Worm (Caenorhabditis elegans) whole organism, L4 larva: ENCODE data around the gene F11D11.12.

Experiments used
- F10B5.3 ChIP-seq: sonication (generic microtip); optimal IDR thresholded peaks from 2 replicates; lab custom pipeline; 2016; ENCODE audit warnings: mild to moderate bottlenecking, missing genetic modification characterization, missing compliant biosample characterization
- F26F4.8 ChIP-seq: fragments of 200-800 bp; sonication (Bioruptor generic); conservative IDR thresholded peaks from 2 replicates; pipeline ENCODE4 v1.3.6; 2022; ENCODE audit warnings: missing genetic modification characterization, missing compliant biosample characterization
- F44E2.7 ChIP-seq: fragments of 200-800 bp; sonication (Bioruptor generic); IDR thresholded peaks from 2 replicates; pipeline ENCODE4 v2.1.2; 2022; ENCODE audit warnings: missing genetic modification characterization, missing compliant biosample characterization
- F49E8.2 ChIP-seq: sonication (generic microtip); optimal IDR thresholded peaks from 2 replicates; lab custom pipeline; 2016; ENCODE audit warnings: missing compliant biosample characterization, mild to moderate bottlenecking, missing genetic modification characterization, borderline replicate concordance
- Y105C5A.15 ChIP-seq: fragments of 200-800 bp; sonication (Bioruptor generic); IDR thresholded peaks from 2 replicates; pipeline ENCODE4 v1.3.6; 2022; ENCODE audit warnings: missing genetic modification characterization, missing compliant biosample characterization
- Y75B8A.6 ChIP-seq: fragments of 200-800 bp; sonication (Bioruptor generic); IDR thresholded peaks from 2 replicates; pipeline ENCODE4 v1.3.6; 2022; ENCODE audit warnings: missing genetic modification reagents, missing genetic modification characterization, missing compliant biosample characterization
- ZK337.2 ChIP-seq: fragments of 200-800 bp; sonication (Bioruptor generic); IDR thresholded peaks from 2 replicates; pipeline ENCODE4 v1.3.6; 2022; ENCODE audit warnings: missing genetic modification reagents, missing genetic modification characterization, missing compliant biosample characterization
- aly-2 ChIP-seq: sonication (generic microtip); optimal IDR thresholded peaks from 2 replicates; lab custom pipeline; 2018; ENCODE audit warnings: missing biosample characterization, missing genetic modification characterization
- ama-1 ChIP-seq: fragments of 150-350 bp; optimal IDR thresholded peaks from 2 replicates; lab custom pipeline; 2014; ENCODE audit warnings: inconsistent platforms, mixed read lengths
- ceh-20 ChIP-seq: fragments of 200-800 bp; sonication (Bioruptor generic); IDR thresholded peaks from 2 replicates; pipeline ENCODE4 v1.3.6; 2022; ENCODE audit warnings: missing genetic modification reagents, missing genetic modification characterization, missing compliant biosample characterization
- ceh-32 ChIP-seq: sonication (generic microtip); optimal IDR thresholded peaks from 2 replicates; lab custom pipeline; 2016; ENCODE audit warnings: mild to moderate bottlenecking, missing genetic modification characterization, missing compliant biosample characterization; ENCODE audit not compliant: poor library complexity
- ceh-44 ChIP-seq: fragments of 200-800 bp; sonication (Bioruptor generic); IDR thresholded peaks from 2 replicates; pipeline ENCODE4 v1.3.6; 2022; ENCODE audit warnings: missing genetic modification reagents, missing genetic modification characterization, missing compliant biosample characterization
- ceh-62 ChIP-seq: sonication (generic microtip); optimal IDR thresholded peaks from 2 replicates; lab custom pipeline; 2017; ENCODE audit warnings: missing biosample characterization, missing genetic modification characterization
- ces-1 ChIP-seq: fragments of 150-350 bp; sonication (generic microtip); optimal IDR thresholded peaks from 4 replicates; lab custom pipeline; 2014; ENCODE audit warnings: missing biosample characterization, missing genetic modification reagents, missing genetic modification characterization
- cey-2 ChIP-seq: sonication (generic microtip); optimal IDR thresholded peaks from 3 replicates; lab custom pipeline; 2017; ENCODE audit warnings: missing genetic modification characterization, mild to moderate bottlenecking, missing compliant biosample characterization, antibody characterized with exemption, borderline replicate concordance; ENCODE audit not compliant: insufficient read depth
- daf-12 ChIP-seq: fragments of 150-350 bp; optimal IDR thresholded peaks from 2 replicates; lab custom pipeline; 2014; ENCODE audit warnings: missing biosample characterization, missing genetic modification reagents, missing genetic modification characterization
- daf-16 ChIP-seq, 3 experiments: sonication (generic microtip); optimal IDR thresholded peaks; 2 replicates each; lab custom pipeline; 2016 to 2017; ENCODE audit warnings: missing genetic modification characterization in 3 of 3, missing genetic modification reagents in 3 of 3, mild to moderate bottlenecking in 2 of 3, missing compliant biosample characterization in 2 of 3, missing biosample characterization in 1 of 3, moderate library complexity in 1 of 3
- daf-8 ChIP-seq: fragments of 200-800 bp; sonication (Bioruptor generic); IDR thresholded peaks from 2 replicates; pipeline ENCODE4 v1.3.6; 2022; ENCODE audit warnings: missing genetic modification characterization, missing compliant biosample characterization
- dpl-1 ChIP-seq: fragments of 150-350 bp; optimal IDR thresholded peaks from 2 replicates; lab custom pipeline; 2014; ENCODE audit warnings: missing biosample characterization, missing genetic modification reagents, missing genetic modification characterization
- dve-1 ChIP-seq: sonication (generic microtip); optimal IDR thresholded peaks from 2 replicates; lab custom pipeline; 2017; ENCODE audit warnings: antibody characterized with exemption, mild to moderate bottlenecking, missing genetic modification characterization, missing compliant biosample characterization; ENCODE audit not compliant: insufficient read depth
- egl-27 ChIP-seq: sonication (generic microtip); optimal IDR thresholded peaks from 3 replicates; lab custom pipeline; 2017; ENCODE audit warnings: missing biosample characterization, missing genetic modification reagents, missing genetic modification characterization
- hif-1 ChIP-seq, 2 experiments: sonication (generic microtip); optimal IDR thresholded peaks; 2 replicates each; lab custom pipeline; 2016 to 2017; ENCODE audit warnings: missing compliant biosample characterization in 2 of 2, missing genetic modification characterization in 2 of 2, missing genetic modification reagents in 2 of 2, missing genotype in 2 of 2, mild to moderate bottlenecking in 1 of 2
- hlh-11 ChIP-seq: fragments of 200-800 bp; sonication (Bioruptor generic); optimal IDR thresholded peaks from 2 replicates; lab custom pipeline; 2018; ENCODE audit warnings: mild to moderate bottlenecking, missing genetic modification characterization, missing compliant biosample characterization
- hlh-30 ChIP-seq: sonication (generic microtip); optimal IDR thresholded peaks from 2 replicates; lab custom pipeline; 2017; ENCODE audit warnings: antibody characterized with exemption, mild to moderate bottlenecking, missing genetic modification characterization, missing compliant biosample characterization; ENCODE audit not compliant: insufficient read depth
- lin-13 ChIP-seq: fragments of 150-350 bp; optimal IDR thresholded peaks from 2 replicates; lab custom pipeline; 2014; ENCODE audit warnings: missing biosample characterization, missing genetic modification reagents, missing genetic modification characterization
- lin-15B ChIP-seq: fragments of 150-350 bp; sonication (generic microtip); optimal IDR thresholded peaks from 3 replicates; lab custom pipeline; 2014; ENCODE audit warnings: missing biosample characterization, missing genetic modification characterization
- lin-29 ChIP-seq: fragments of 200-800 bp; sonication (Bioruptor generic); IDR thresholded peaks from 2 replicates; pipeline ENCODE4 v1.3.6; 2022; ENCODE audit warnings: missing genetic modification reagents, missing genetic modification characterization, missing compliant biosample characterization
- lin-38 ChIP-seq: fragments of 200-800 bp; sonication (Bioruptor generic); IDR thresholded peaks from 2 replicates; pipeline ENCODE4 v1.3.6; 2022; ENCODE audit warnings: missing genetic modification reagents, missing genetic modification characterization, missing compliant biosample characterization
- lsy-2 ChIP-seq, 2 experiments: fragments of 150-350 bp in 1 of 2; sonication (generic microtip) in 1 of 2; optimal IDR thresholded peaks; 2 replicates each; lab custom pipeline; 2014 to 2017; ENCODE audit warnings: missing biosample characterization in 2 of 2, missing genetic modification characterization in 2 of 2
- madf-5 ChIP-seq, 2 experiments: fragments of 200-800 bp; sonication (Bioruptor generic); IDR thresholded peaks; 2 replicates each; pipeline ENCODE4 v1.3.6; 2022; ENCODE audit warnings: missing compliant biosample characterization in 2 of 2, missing genetic modification characterization in 2 of 2
- mdt-29 ChIP-seq: fragments of 200-800 bp; sonication (Bioruptor generic); IDR thresholded peaks from 2 replicates; pipeline ENCODE4 v1.3.6; 2022; ENCODE audit warnings: missing genetic modification reagents, missing genetic modification characterization, missing compliant biosample characterization
- mep-1 ChIP-seq: fragments of 150-350 bp; sonication (generic microtip); optimal IDR thresholded peaks from 3 replicates; lab custom pipeline; 2014; ENCODE audit warnings: missing biosample characterization, missing genetic modification characterization
- mes-2 ChIP-seq: sonication (generic microtip); optimal IDR thresholded peaks from 2 replicates; lab custom pipeline; 2016; ENCODE audit warnings: missing genotype, mild to moderate bottlenecking, missing genetic modification characterization, missing compliant biosample characterization; ENCODE audit not compliant: poor library complexity, severe bottlenecking
- nhr-10 ChIP-seq: fragments of 150-350 bp; optimal IDR thresholded peaks from 2 replicates; lab custom pipeline; 2014; ENCODE audit warnings: missing biosample characterization, missing genetic modification characterization
- nhr-237 ChIP-seq: sonication (generic microtip); optimal IDR thresholded peaks from 2 replicates; lab custom pipeline; 2017; ENCODE audit warnings: missing biosample characterization, missing genetic modification characterization
- nhr-28 ChIP-seq: fragments of 150-350 bp; optimal IDR thresholded peaks from 2 replicates; lab custom pipeline; 2014; ENCODE audit warnings: missing biosample characterization, missing genetic modification characterization
- nhr-48 ChIP-seq: sonication (generic microtip); optimal IDR thresholded peaks from 2 replicates; lab custom pipeline; 2016; ENCODE audit warnings: mild to moderate bottlenecking, missing genetic modification characterization, missing compliant biosample characterization
- pha-4 ChIP-seq, 2 experiments: fragments of 150-350 bp in 1 of 2; fragments of 200-800 bp in 1 of 2; sonication (Bioruptor generic) in 1 of 2; IDR thresholded peaks in 1 of 2; optimal IDR thresholded peaks in 1 of 2; 2 replicates each; pipeline versions ENCODE4 v1.3.6 to Lab custom; 2014 to 2022; ENCODE audit warnings: missing genetic modification characterization in 2 of 2, missing genetic modification reagents in 2 of 2, missing biosample characterization in 1 of 2, missing compliant biosample characterization in 1 of 2
- php-3 ChIP-seq: fragments of 200-800 bp; sonication (Bioruptor generic); IDR thresholded peaks from 2 replicates; pipeline ENCODE4 v1.3.6; 2022; ENCODE audit warnings: missing genetic modification reagents, missing genetic modification characterization, missing compliant biosample characterization
- pqm-1 ChIP-seq: sonication (generic microtip); optimal IDR thresholded peaks from 2 replicates; lab custom pipeline; 2017; ENCODE audit warnings: missing biosample characterization, missing genetic modification characterization
- saeg-2 ChIP-seq: fragments of 200-800 bp; sonication (Bioruptor generic); IDR thresholded peaks from 2 replicates; pipeline ENCODE4 v1.3.6; 2022; ENCODE audit warnings: missing genetic modification reagents, missing genetic modification characterization, missing compliant biosample characterization
- set-16 ChIP-seq: fragments of 200-800 bp; sonication (Bioruptor generic); IDR thresholded peaks from 2 replicates; pipeline ENCODE4 v1.3.6; 2022; ENCODE audit warnings: missing genetic modification reagents, missing genetic modification characterization, missing compliant biosample characterization
- snpc-4 ChIP-seq: fragments of 150-350 bp; optimal IDR thresholded peaks from 2 replicates; lab custom pipeline; 2014; ENCODE audit warnings: missing biosample characterization, missing genetic modification characterization
- tra-1 ChIP-seq: fragments of 200-800 bp; sonication (Bioruptor generic); IDR thresholded peaks from 2 replicates; pipeline ENCODE4 v1.3.6; 2022; ENCODE audit warnings: missing genetic modification reagents, missing genetic modification characterization, missing compliant biosample characterization
- unc-130 ChIP-seq: sonication (generic microtip); optimal IDR thresholded peaks from 2 replicates; lab custom pipeline; 2016; ENCODE audit warnings: missing genetic modification reagents, missing genetic modification characterization, missing compliant biosample characterization
- unc-39 ChIP-seq: sonication (generic microtip); optimal IDR thresholded peaks from 2 replicates; lab custom pipeline; 2017; ENCODE audit warnings: missing biosample characterization, missing genetic modification characterization
- unc-62 ChIP-seq, 3 experiments: fragments of 150-350 bp in 1 of 3; sonication (generic microtip); optimal IDR thresholded peaks in 2 of 3; peaks in 1 of 3; 1 replicate in 1 of 3; 2 replicates in 2 of 3; lab custom pipeline; 2014 to 2017; ENCODE audit warnings: missing biosample characterization in 3 of 3, missing genetic modification characterization in 3 of 3, missing genetic modification reagents in 3 of 3, missing genotype in 1 of 3
- zfp-2 ChIP-seq: sonication (generic microtip); optimal IDR thresholded peaks from 2 replicates; lab custom pipeline; 2016; ENCODE audit warnings: mild to moderate bottlenecking, missing genetic modification characterization, missing compliant biosample characterization
- ztf-7 ChIP-seq: fragments of 150-350 bp; optimal IDR thresholded peaks from 2 replicates; lab custom pipeline; 2014; ENCODE audit warnings: missing biosample characterization, missing genetic modification characterization

Gene F11D11.12

ce11 chrV:18723604-18724003, 26.9 kb downstream of the F11D11.12 start:
- TF ChIP-seq daf-16 (GFP tag; optimal IDR thresholded peaks at IDR 0.05; lab: Kevin White, UChicago) (no peak), daf-16 (tag; optimal IDR thresholded peaks at IDR 0.05; lab: Kevin White, UChicago) (peak; percentile 89), ama-1 (lab: Kevin White, UChicago) (no peak), daf-8 (GFP tag; lab: Robert Waterston, UW) (no peak), dve-1 (tag; lab: Kevin White, UChicago) (peak; percentile 96), lin-29 (no peak; the same call in none of the 2 replicates), F10B5.3 (tag; lab: Kevin White, UChicago) (no peak), unc-62 (GFP tag; optimal IDR thresholded peaks at IDR 0.05 in 1 of 2; lab: Kevin White, UChicago) (no peak), unc-62 (tag; optimal IDR thresholded peaks at IDR 0.05; lab: Kevin White, UChicago) (no peak), zfp-2 (tag; lab: Kevin White, UChicago) (no peak), mdt-29 (GFP tag; lab: Robert Waterston, UW) (no peak), saeg-2 (no peak), madf-5 (GFP tag; IDR thresholded peaks at IDR 0.05; lab: Robert Waterston, UW) (no peak), php-3 (no peak), Y75B8A.6 (GFP tag; lab: Robert Waterston, UW) (no peak), ces-1 (GFP tag; lab: Kevin White, UChicago) (no peak), lin-13 (GFP tag; lab: Kevin White, UChicago) (peak; percentile 64), nhr-237 (no peak), ZK337.2 (GFP tag; lab: Robert Waterston, UW) (no peak), lsy-2 (tag; optimal IDR thresholded peaks at IDR 0.05; lab: Kevin White, UChicago) (peak; percentile 57 to 87), hlh-11 (tag; lab: Kevin White, UChicago) (no peak), F44E2.7 (GFP tag; lab: Robert Waterston, UW) (no peak), ceh-44 (GFP tag; lab: Robert Waterston, UW) (no peak), pqm-1 (tag; lab: Kevin White, UChicago) (no peak), lin-15B (no peak), daf-12 (no peak), ceh-20 (GFP tag; lab: Robert Waterston, UW) (no peak), unc-39 (tag; lab: Kevin White, UChicago) (no peak), pha-4 (GFP tag; IDR thresholded peaks at IDR 0.05; lab: Robert Waterston, UW) (no peak), pha-4 (tag; optimal IDR thresholded peaks at IDR 0.05; lab: Kevin White, UChicago) (peak; percentile 79), nhr-48 (tag; lab: Kevin White, UChicago) (no peak), set-16 (GFP tag; lab: Robert Waterston, UW) (no peak), aly-2 (tag; lab: Kevin White, UChicago) (no peak), snpc-4 (tag; lab: Kevin White, UChicago) (peak; percentile 47), hif-1 (tag; optimal IDR thresholded peaks at IDR 0.05; lab: Kevin White, UChicago) (peak in 1 of 2 experiments; percentile 19), mep-1 (tag; lab: Kevin White, UChicago) (peak; percentile 82), Y105C5A.15 (GFP tag; lab: Robert Waterston, UW) (no peak), cey-2 (tag; lab: Kevin White, UChicago) (no peak), hlh-30 (tag; lab: Kevin White, UChicago) (peak; percentile 80), dpl-1 (peak; percentile 65), nhr-28 (tag; lab: Kevin White, UChicago) (peak; percentile 69), ceh-62 (tag; lab: Kevin White, UChicago) (no peak), unc-130 (no peak), egl-27 (tag; lab: Kevin White, UChicago) (no peak), nhr-10 (no peak), ceh-32 (tag; lab: Kevin White, UChicago) (no peak), ztf-7 (no peak), tra-1 (GFP tag; lab: Robert Waterston, UW) (no peak), mes-2 (tag; lab: Kevin White, UChicago) (no peak), F26F4.8 (GFP tag; lab: Robert Waterston, UW) (no peak), F49E8.2 (tag; lab: Kevin White, UChicago) (no peak), lin-38 (GFP tag; lab: Robert Waterston, UW) (no peak; the same call in none of the 2 replicates)
